Fruit fly (Drosophila melanogaster): ENCODE measurements around the gene Six4.

Gene Six4

dm6 chr3L:20778224-20779063 lies 14.1 kb downstream of the Six4 start, which contains the start of the genes Pex16 and Pex14:
Pex16 (minus strand) TSS chr3L:20778264.
Pex14 (plus strand) TSS chr3L:20778799.
- TF ChIP-seq Doc2 (GFP tag; IDR thresholded peaks at IDR 0.05) (no peak), Hmx (GFP tag; optimal IDR thresholded peaks at IDR 0.05) (no peak), run (tag; optimal IDR thresholded peaks at IDR 0.05) (no peak), gro (GFP tag; optimal IDR thresholded peaks at IDR 0.05) (peak; percentile 51), CrebB (tag; optimal IDR thresholded peaks at IDR 0.05) (no peak), row (GFP tag; IDR thresholded peaks at IDR 0.05) (peak; percentile 90), CG17186 (GFP tag; optimal IDR thresholded peaks at IDR 0.05) (peak; percentile 36), CG12104 (GFP tag; optimal IDR thresholded peaks at IDR 0.05) (peak; percentile 42), pan (optimal IDR thresholded peaks at IDR 0.05) (no peak), pan (GFP tag; optimal IDR thresholded peaks at IDR 0.05 in 1 of 2, IDR thresholded peaks at IDR 0.05 in 1 of 2) (peak in 1 of 2 experiments; percentile 77), sc (optimal IDR thresholded peaks at IDR 0.05) (no peak), sc (GFP tag; optimal IDR thresholded peaks at IDR 0.05) (no peak), CG6272 (GFP tag; IDR thresholded peaks at IDR 0.05) (peak; percentile 54; the same call in 1 of the 2 replicates), lmd (GFP tag; IDR thresholded peaks at IDR 0.05) (peak; percentile 80), kay (GFP tag; optimal IDR thresholded peaks at IDR 0.05) (peak; percentile 49), CG4404 (GFP tag; IDR thresholded peaks at IDR 0.05) (peak; percentile 72), CG4424 (GFP tag; optimal IDR thresholded peaks at IDR 0.05) (peak; percentile 71), CG10321 (GFP tag; IDR thresholded peaks at IDR 0.05) (no peak), CG33213 (GFP tag; optimal IDR thresholded peaks at IDR 0.05) (peak; percentile 56), Tbp (GFP tag; optimal IDR thresholded peaks at IDR 0.05) (no peak), Gug (GFP tag; IDR thresholded peaks at IDR 0.05) (peak; percentile 82), gem (tag; optimal IDR thresholded peaks at IDR 0.05) (peak; percentile 77), CG11085 (GFP tag; IDR thresholded peaks at IDR 0.05) (peak; percentile 71), Rfx (GFP tag; IDR thresholded peaks at IDR 0.05) (peak; percentile 85), nerfin-1 (tag; optimal IDR thresholded peaks at IDR 0.05) (peak; percentile 32), odd (GFP tag; optimal IDR thresholded peaks at IDR 0.05) (peak; percentile 27), slp2 (GFP tag; optimal IDR thresholded peaks at IDR 0.05) (peak; percentile 57), HLH3B (GFP tag; IDR thresholded peaks at IDR 0.05) (peak; percentile 70), crol (GFP tag; IDR thresholded peaks at IDR 0.05) (no peak), CG3065 (GFP tag; optimal IDR thresholded peaks at IDR 0.05) (no peak), BtbVII (GFP tag; optimal IDR thresholded peaks at IDR 0.05) (no peak), CG14050 (GFP tag; IDR thresholded peaks at IDR 0.05) (peak; percentile 45; the same call in 2 of the 3 replicates), lilli (GFP tag; optimal IDR thresholded peaks at IDR 0.05) (peak; percentile 85), CG15011 (GFP tag; optimal IDR thresholded peaks at IDR 0.05) (no peak), ap (GFP tag; IDR thresholded peaks at IDR 0.05) (peak; percentile 34; the same call in 1 of the 2 replicates), Abd-B (GFP tag; optimal IDR thresholded peaks at IDR 0.05) (peak; percentile 79), sd (tag; optimal IDR thresholded peaks at IDR 0.05) (no peak), repo (GFP tag; optimal IDR thresholded peaks at IDR 0.05) (peak; percentile 70), HmgZ (tag; optimal IDR thresholded peaks at IDR 0.05) (peak; percentile 55), Dref (GFP tag; IDR thresholded peaks at IDR 0.05) (peak; percentile 37), disco-r (GFP tag; optimal IDR thresholded peaks at IDR 0.05) (peak; percentile 48), pfk (GFP tag; optimal IDR thresholded peaks at IDR 0.05) (no peak), CG17829 (tag; optimal IDR thresholded peaks at IDR 0.05) (peak; percentile 64), mam (GFP tag; optimal IDR thresholded peaks at IDR 0.05) (peak; percentile 87), Dek (tag; optimal IDR thresholded peaks at IDR 0.05) (no peak), E2f2 (GFP tag; IDR thresholded peaks at IDR 0.05) (peak; percentile 41), pb (GFP tag; optimal IDR thresholded peaks at IDR 0.05) (peak; percentile 33), twi (tag; optimal IDR thresholded peaks at IDR 0.05) (peak; percentile 42), CG1233 (GFP tag; optimal IDR thresholded peaks at IDR 0.05) (peak; percentile 57), maf-S (GFP tag; optimal IDR thresholded peaks at IDR 0.05) (peak; percentile 72), tup (GFP tag; optimal IDR thresholded peaks at IDR 0.05) (no peak)

Data from whole organism, embryonic.